Fruit fly (Drosophila melanogaster): ENCODE data around the gene CG9259.
A peak's percentile ranks its signal among the peaks of the same experiment; 100 is the strongest.

CG9259 gene

dm6 chr2L:21051873-21052736 lies 37.1 kb upstream of the CG9259 start, which contains the start of gene CG42238 (continued):
- TF ChIP-seq abd-A (tag; optimal IDR thresholded peaks at IDR 0.05) (peak; percentile 55), HLH54F (GFP tag; optimal IDR thresholded peaks at IDR 0.05) (no peak), CG11560 (tag; IDR thresholded peaks at IDR 0.05) (no peak), Usf (GFP tag; optimal IDR thresholded peaks at IDR 0.05) (no peak), sd (tag; optimal IDR thresholded peaks at IDR 0.05) (no peak), cato (GFP tag; optimal IDR thresholded peaks at IDR 0.05; ENCODE audit: borderline replicate concordance) (no peak), ro (GFP tag; IDR thresholded peaks at IDR 0.05) (no peak), chn (GFP tag; optimal IDR thresholded peaks at IDR 0.05) (no peak), CG11456 (GFP tag; IDR thresholded peaks at IDR 0.05) (no peak), CG11398 (GFP tag; optimal IDR thresholded peaks at IDR 0.05) (no peak), pita (GFP tag; optimal IDR thresholded peaks at IDR 0.05) (no peak), CG11085 (GFP tag; IDR thresholded peaks at IDR 0.05) (no peak), CG15514 (GFP tag; optimal IDR thresholded peaks at IDR 0.05) (peak; percentile 74), Vsx1 (GFP tag; optimal IDR thresholded peaks at IDR 0.05) (no peak), trem (tag; optimal IDR thresholded peaks at IDR 0.05) (peak; percentile 10), CG16779 (GFP tag; IDR thresholded peaks at IDR 0.05) (0 out of 2 replicates have a peak, but pooled peaks have one; percentile 38), vfl (GFP tag; optimal IDR thresholded peaks at IDR 0.05) (no peak), ems (GFP tag; optimal IDR thresholded peaks at IDR 0.05) (no peak), CG11504 (tag; optimal IDR thresholded peaks at IDR 0.05) (peak; percentile 4), CG12391 (tag; optimal IDR thresholded peaks at IDR 0.05) (no peak), Oaz (GFP tag; IDR thresholded peaks at IDR 0.05) (no peak), Optix (GFP tag; IDR thresholded peaks at IDR 0.05) (no peak), ATbp (GFP tag; optimal IDR thresholded peaks at IDR 0.05) (no peak), CG10431 (GFP tag; optimal IDR thresholded peaks at IDR 0.05) (no peak), CG14050 (GFP tag; IDR thresholded peaks at IDR 0.05) (peak; percentile 34; the same call in 1 of the 3 replicates), Hmx (GFP tag; optimal IDR thresholded peaks at IDR 0.05) (no peak), mirr (GFP tag; optimal IDR thresholded peaks at IDR 0.05) (peak; percentile 5), Sry-β (GFP tag; optimal IDR thresholded peaks at IDR 0.05) (no peak), CG4707 (GFP tag; optimal IDR thresholded peaks at IDR 0.05) (no peak), CG34422 (GFP tag; IDR thresholded peaks at IDR 0.05) (peak; percentile 60; the same call in 1 of the 3 replicates), CG32772 (GFP tag; IDR thresholded peaks at IDR 0.05) (peak; percentile 57), ttk (GFP tag; IDR thresholded peaks at IDR 0.05) (no peak), tap (tag; optimal IDR thresholded peaks at IDR 0.05) (no peak), Rfx (GFP tag; IDR thresholded peaks at IDR 0.05) (peak; percentile 20; the same call in 1 of the 2 replicates), dimm (GFP tag; IDR thresholded peaks at IDR 0.05) (no peak), mam (GFP tag; optimal IDR thresholded peaks at IDR 0.05) (peak; percentile 11), CG6791 (GFP tag; IDR thresholded peaks at IDR 0.05; ENCODE audit: partially characterized antibody) (0 out of 3 replicates have a peak, but pooled peaks have one; percentile 13), CG5180 (GFP tag; optimal IDR thresholded peaks at IDR 0.05) (no peak), Lim3 (GFP tag; IDR thresholded peaks at IDR 0.05) (no peak), GATAe (GFP tag; conservative IDR thresholded peaks at IDR 0.05) (no peak), CG3995 (GFP tag; optimal IDR thresholded peaks at IDR 0.05) (peak; percentile 74), toy (GFP tag; IDR thresholded peaks at IDR 0.05) (no peak), crol (GFP tag; IDR thresholded peaks at IDR 0.05) (peak; percentile 52), CG42726 (GFP tag; IDR thresholded peaks at IDR 0.05; ENCODE audit: partially characterized antibody) (peak; percentile 79), BtbVII (GFP tag; optimal IDR thresholded peaks at IDR 0.05) (no peak), CG2678 (tag; optimal IDR thresholded peaks at IDR 0.05) (no peak), slbo (GFP tag; IDR thresholded peaks at IDR 0.05) (0 out of 2 replicates have a peak, but pooled peaks have one; percentile 13), CG7963 (GFP tag; IDR thresholded peaks at IDR 0.05; ENCODE audit: partially characterized antibody) (no peak), sima (GFP tag; optimal IDR thresholded peaks at IDR 0.05) (no peak)

Measured in whole organism, embryonic.